Worm (Caenorhabditis elegans) whole organism, late embryonic: ENCODE data around the gene B0218.7.

Source experiments
- C38D4.7 ChIP-seq: fragments of 200-800 bp; sonication (Bioruptor generic); optimal IDR thresholded peaks from 2 replicates; lab custom pipeline; 2018; ENCODE audit warnings: mild to moderate bottlenecking, missing genetic modification characterization, moderate library complexity, missing compliant biosample characterization
- F13H6.1 ChIP-seq: sonication (generic microtip); optimal IDR thresholded peaks from 2 replicates; lab custom pipeline; 2016; ENCODE audit warnings: missing genetic modification characterization, missing compliant biosample characterization
- K09A11.1 ChIP-seq: sonication (generic microtip); optimal IDR thresholded peaks from 2 replicates; lab custom pipeline; 2017; ENCODE audit warnings: antibody characterized with exemption, mild to moderate bottlenecking, missing genetic modification characterization, missing compliant biosample characterization; ENCODE audit not compliant: insufficient read depth
- T23F11.4 ChIP-seq: fragments of 200-800 bp; sonication (Bioruptor generic); optimal IDR thresholded peaks from 2 replicates; lab custom pipeline; 2018; ENCODE audit warnings: mild to moderate bottlenecking, missing genetic modification characterization, missing compliant biosample characterization
- ahr-1 ChIP-seq: sonication (generic microtip); optimal IDR thresholded peaks from 2 replicates; lab custom pipeline; 2016; ENCODE audit warnings: missing genetic modification characterization, missing compliant biosample characterization
- ceh-18 ChIP-seq: sonication (generic microtip); optimal IDR thresholded peaks from 2 replicates; lab custom pipeline; 2016; ENCODE audit warnings: missing genetic modification characterization, missing compliant biosample characterization
- ceh-19 ChIP-seq: fragments of 200-800 bp; sonication (Bioruptor generic); optimal IDR thresholded peaks from 2 replicates; lab custom pipeline; 2018; ENCODE audit warnings: mild to moderate bottlenecking, missing genetic modification characterization, missing compliant biosample characterization
- ceh-2 ChIP-seq: sonication (generic microtip); optimal IDR thresholded peaks from 2 replicates; lab custom pipeline; 2016; ENCODE audit warnings: missing genotype, missing genetic modification characterization, missing compliant biosample characterization
- ceh-34 ChIP-seq: sonication (generic microtip); optimal IDR thresholded peaks from 2 replicates; lab custom pipeline; 2016; ENCODE audit warnings: mild to moderate bottlenecking, missing genetic modification characterization, missing compliant biosample characterization
- ceh-45 ChIP-seq: fragments of 200-800 bp; sonication (Bioruptor generic); IDR thresholded peaks from 2 replicates; pipeline ENCODE4 v1.3.6; 2022; ENCODE audit warnings: missing genetic modification reagents, missing genetic modification characterization, missing compliant biosample characterization
- ceh-48 ChIP-seq: sonication (generic microtip); optimal IDR thresholded peaks from 2 replicates; lab custom pipeline; 2016; ENCODE audit warnings: missing genetic modification characterization, inconsistent platforms, missing compliant biosample characterization
- ceh-9 ChIP-seq: sonication (generic microtip); optimal IDR thresholded peaks from 2 replicates; lab custom pipeline; 2016; ENCODE audit warnings: mild to moderate bottlenecking, missing genetic modification characterization, inconsistent platforms, missing compliant biosample characterization
- elt-4 ChIP-seq: sonication (generic microtip); optimal IDR thresholded peaks from 2 replicates; lab custom pipeline; 2016; ENCODE audit warnings: missing genetic modification characterization, missing compliant biosample characterization
- fkh-6 ChIP-seq: sonication (generic microtip); optimal IDR thresholded peaks from 2 replicates; lab custom pipeline; 2016; ENCODE audit warnings: missing genetic modification characterization, missing compliant biosample characterization
- hlh-13 ChIP-seq: fragments of 200-800 bp; sonication (Bioruptor generic); optimal IDR thresholded peaks from 2 replicates; lab custom pipeline; 2018; ENCODE audit warnings: mild to moderate bottlenecking, missing genetic modification characterization, missing compliant biosample characterization
- hlh-6 ChIP-seq: sonication (generic microtip); optimal IDR thresholded peaks from 2 replicates; lab custom pipeline; 2016; ENCODE audit warnings: missing genotype, missing genetic modification characterization, missing compliant biosample characterization
- hlh-8 ChIP-seq: sonication (generic microtip); optimal IDR thresholded peaks from 2 replicates; lab custom pipeline; 2016; ENCODE audit warnings: missing genotype, missing genetic modification characterization, missing compliant biosample characterization
- lim-6 ChIP-seq: sonication (generic microtip); optimal IDR thresholded peaks from 2 replicates; lab custom pipeline; 2016; ENCODE audit warnings: missing genetic modification characterization, missing compliant biosample characterization
- lin-11 ChIP-seq: fragments of 200-800 bp; sonication (Bioruptor generic); optimal IDR thresholded peaks from 2 replicates; lab custom pipeline; 2018; ENCODE audit warnings: mild to moderate bottlenecking, missing genetic modification characterization, missing compliant biosample characterization
- nhr-232 ChIP-seq: sonication (generic microtip); optimal IDR thresholded peaks from 2 replicates; lab custom pipeline; 2016; ENCODE audit warnings: missing genetic modification characterization, missing compliant biosample characterization
- npax-4 ChIP-seq: sonication (generic microtip); optimal IDR thresholded peaks from 2 replicates; lab custom pipeline; 2016; ENCODE audit warnings: missing genetic modification characterization, missing compliant biosample characterization
- pag-3 ChIP-seq: sonication (generic microtip); optimal IDR thresholded peaks from 2 replicates; lab custom pipeline; 2016; ENCODE audit warnings: missing compliant biosample characterization, missing genetic modification characterization, borderline replicate concordance
- pha-2 ChIP-seq: sonication (generic microtip); optimal IDR thresholded peaks from 2 replicates; lab custom pipeline; 2017; ENCODE audit warnings: mild to moderate bottlenecking, missing genetic modification characterization, missing compliant biosample characterization
- pha-4 ChIP-seq: fragments of 150-350 bp; optimal IDR thresholded peaks from 2 replicates; lab custom pipeline; 2018; ENCODE audit warnings: missing biosample characterization, missing genetic modification reagents, missing genetic modification characterization
- pqm-1 ChIP-seq: sonication (generic microtip); optimal IDR thresholded peaks from 2 replicates; lab custom pipeline; 2016; ENCODE audit warnings: missing genetic modification characterization, missing compliant biosample characterization
- ref-2 ChIP-seq: sonication (generic microtip); optimal IDR thresholded peaks from 2 replicates; lab custom pipeline; 2016; ENCODE audit warnings: missing genetic modification characterization, missing compliant biosample characterization
- rnt-1 ChIP-seq: sonication (generic microtip); optimal IDR thresholded peaks from 2 replicates; lab custom pipeline; 2016; ENCODE audit warnings: missing genetic modification characterization, missing compliant biosample characterization
- sox-2 ChIP-seq: fragments of 200-800 bp; sonication (Bioruptor generic); IDR thresholded peaks from 2 replicates; pipeline ENCODE4 v1.3.6; 2022; ENCODE audit warnings: missing genetic modification reagents, missing genetic modification characterization, missing compliant biosample characterization
- syd-9 ChIP-seq: sonication (generic microtip); optimal IDR thresholded peaks from 2 replicates; lab custom pipeline; 2016; ENCODE audit warnings: mild to moderate bottlenecking, missing genetic modification characterization, moderate library complexity, missing compliant biosample characterization
- tbx-2 ChIP-seq: sonication (generic microtip); optimal IDR thresholded peaks from 2 replicates; lab custom pipeline; 2016; ENCODE audit warnings: missing genetic modification characterization, missing compliant biosample characterization
- unc-3 ChIP-seq, 2 experiments: fragments of 200-800 bp in 1 of 2; sonication (Bioruptor generic) in 1 of 2; sonication (generic microtip) in 1 of 2; conservative IDR thresholded peaks in 1 of 2; optimal IDR thresholded peaks in 1 of 2; 2 replicates each; pipeline versions ENCODE4 v1.3.6 to Lab custom; 2016 to 2022; ENCODE audit warnings: missing compliant biosample characterization in 2 of 2, missing genetic modification characterization in 2 of 2, missing genetic modification reagents in 1 of 2
- unc-55 ChIP-seq: sonication (generic microtip); optimal IDR thresholded peaks from 2 replicates; lab custom pipeline; 2017; ENCODE audit warnings: missing biosample characterization, missing genetic modification reagents, missing genetic modification characterization
- unc-86 ChIP-seq: sonication (generic microtip); optimal IDR thresholded peaks from 2 replicates; lab custom pipeline; 2016; ENCODE audit warnings: missing genetic modification characterization, missing compliant biosample characterization

B0218.7 gene

ce11 chrIV:8201133-8201532 lies 35.3 kb upstream of the B0218.7 start, which contains the start of gene glrx-22:
Gene glrx-22, minus strand, starts transcription at chrIV:8201233.
- no peak for TF ChIP-seq ceh-45
- TF ChIP-seq hlh-6 (tag; lab: Kevin White, UChicago): no peak
- no peak for TF ChIP-seq lin-11 (tag; lab: Kevin White, UChicago)
- no peak for TF ChIP-seq tbx-2 (tag; lab: Kevin White, UChicago)
- no peak for TF ChIP-seq ceh-2 (tag; lab: Kevin White, UChicago)
- no peak for TF ChIP-seq unc-55
- TF ChIP-seq nhr-232 (tag; lab: Kevin White, UChicago): no peak
- no peak for TF ChIP-seq ahr-1 (tag; lab: Kevin White, UChicago)
- TF ChIP-seq ceh-34 (tag; lab: Kevin White, UChicago): no peak
- no peak for TF ChIP-seq pha-4 (tag; lab: Kevin White, UChicago)
- no peak for TF ChIP-seq pha-2 (tag; lab: Kevin White, UChicago)
- TF ChIP-seq fkh-6: no peak

ce11 chrIV:8199824-8200223 lies 34.0 kb upstream of the B0218.7 start:
- TF ChIP-seq ceh-19 (GFP tag; lab: Kevin White, UChicago) (no peak), T23F11.4 (GFP tag; lab: Kevin White, UChicago) (no peak), ceh-18 (no peak), K09A11.1 (no peak)
- TF ChIP-seq, all 69 proteins: peak for 0

- TF ChIP-seq rnt-1: no peak
- no peak for TF ChIP-seq hlh-8
- TF ChIP-seq npax-4 (tag; lab: Kevin White, UChicago): no peak
- TF ChIP-seq syd-9 (tag; lab: Kevin White, UChicago): no peak
- TF ChIP-seq lin-11 (tag; lab: Kevin White, UChicago): no peak
- no peak for TF ChIP-seq unc-86 (tag; lab: Kevin White, UChicago)
- TF ChIP-seq pha-4 (tag; lab: Kevin White, UChicago): no peak
- no peak for TF ChIP-seq ceh-45
- no peak for TF ChIP-seq F13H6.1 (tag; lab: Kevin White, UChicago)
- TF ChIP-seq pag-3 (tag; lab: Kevin White, UChicago): no peak
- no peak for TF ChIP-seq pha-2 (tag; lab: Kevin White, UChicago)
- TF ChIP-seq elt-4: no peak
- TF ChIP-seq ceh-19 (GFP tag; lab: Kevin White, UChicago): no peak
- no peak for TF ChIP-seq ref-2 (tag; lab: Kevin White, UChicago)
- TF ChIP-seq sox-2 (GFP tag; lab: Robert Waterston, UW): no peak
- no peak for TF ChIP-seq ceh-9
- TF ChIP-seq hlh-6 (tag; lab: Kevin White, UChicago): no peak
- no peak for TF ChIP-seq hlh-13 (GFP tag; lab: Kevin White, UChicago)
Measured at ce11 chrIV:8199274-8199673, 33.4 kb upstream of the B0218.7 start.

- TF ChIP-seq ceh-45: no peak
- TF ChIP-seq K09A11.1: no peak
- TF ChIP-seq F13H6.1 (tag; lab: Kevin White, UChicago): no peak
- no peak for TF ChIP-seq ceh-18
- no peak for TF ChIP-seq lim-6 (tag; lab: Kevin White, UChicago)
Measured at ce11 chrIV:8198851-8199250, 33.0 kb upstream of the B0218.7 start, which contains the start of gene wsp-1. Gene wsp-1, minus strand, starts transcription at chrIV:8198951.

- no peak for TF ChIP-seq lim-6 (tag; lab: Kevin White, UChicago)
- no peak for TF ChIP-seq C38D4.7
- no peak for TF ChIP-seq nhr-232 (tag; lab: Kevin White, UChicago)
- TF ChIP-seq lin-11 (tag; lab: Kevin White, UChicago): no peak
- TF ChIP-seq unc-3 (GFP tag; conservative IDR thresholded peaks at IDR 0.05; lab: Robert Waterston, UW): no peak
- no peak for TF ChIP-seq unc-3 (tag; optimal IDR thresholded peaks at IDR 0.05; lab: Kevin White, UChicago)
- TF ChIP-seq pqm-1 (tag; lab: Kevin White, UChicago): no peak
- TF ChIP-seq ceh-48: no peak
- no peak for TF ChIP-seq ceh-19 (GFP tag; lab: Kevin White, UChicago)
Measured at ce11 chrIV:8192878-8193277, 27.0 kb upstream of the B0218.7 start.
